Worm (Caenorhabditis elegans): ENCODE results near the gene Y73C8B.2.

DNA sequence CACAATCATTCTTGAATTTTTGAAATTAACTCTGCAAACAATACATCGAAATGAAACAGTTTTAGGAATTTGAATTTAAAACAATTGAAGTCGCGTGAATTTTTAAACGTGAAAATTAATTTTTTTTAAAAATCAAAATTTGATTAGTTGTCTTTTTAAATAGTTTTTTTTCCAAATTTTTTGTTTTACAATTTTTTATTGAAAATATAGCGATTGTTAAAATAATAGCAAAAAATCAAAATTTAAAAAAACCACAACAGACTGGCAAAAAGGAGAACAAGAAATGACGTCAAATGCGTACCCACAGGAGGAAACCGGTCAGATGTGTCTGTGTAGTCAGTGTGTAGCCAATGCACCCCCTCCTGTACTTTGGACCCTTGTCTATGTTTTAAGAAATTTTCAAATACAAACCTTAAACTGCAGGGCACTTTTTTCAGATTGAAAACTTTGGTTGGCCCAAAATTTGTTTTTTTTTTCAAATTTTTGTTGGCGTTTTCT, 2.1 kb upstream of the Y73C8B.2 start, which contains the start of the genes Y73C8B.1 and Y73C8B.5:
- TF ChIP-seq unc-62 (GFP tag; optimal IDR thresholded peaks at IDR 0.05) (no peak), skn-1 (tag; optimal IDR thresholded peaks at IDR 0.05) (no peak), aly-2 (tag; optimal IDR thresholded peaks at IDR 0.05) (no peak)

Data from whole organism, L2 larva.